Worm (Caenorhabditis elegans) whole organism, late embryonic: ENCODE measurements around the gene B0546.3.
"Not testable (repeated sequence)": the region's sequence is repeated elsewhere in the genome, so short reads cannot be mapped to it uniquely, and the experiment has no call there.

Experiments used
- C38D4.7 ChIP-seq: fragments of 200-800 bp; sonication (Bioruptor generic); optimal IDR thresholded peaks from 2 replicates; lab custom pipeline; 2018; ENCODE audit warnings: mild to moderate bottlenecking, missing genetic modification characterization, moderate library complexity, missing compliant biosample characterization
- Y22D7AL.16 ChIP-seq: sonication (generic microtip); optimal IDR thresholded peaks from 2 replicates; lab custom pipeline; 2016; ENCODE audit warnings: missing genetic modification characterization, missing compliant biosample characterization
- ama-1 ChIP-seq: fragments of 150-350 bp; optimal IDR thresholded peaks from 2 replicates; lab custom pipeline; 2014
- ceh-18 ChIP-seq: sonication (generic microtip); optimal IDR thresholded peaks from 2 replicates; lab custom pipeline; 2016; ENCODE audit warnings: missing genetic modification characterization, missing compliant biosample characterization
- ceh-34 ChIP-seq: sonication (generic microtip); optimal IDR thresholded peaks from 2 replicates; lab custom pipeline; 2016; ENCODE audit warnings: mild to moderate bottlenecking, missing genetic modification characterization, missing compliant biosample characterization
- ceh-48 ChIP-seq: sonication (generic microtip); optimal IDR thresholded peaks from 2 replicates; lab custom pipeline; 2016; ENCODE audit warnings: missing genetic modification characterization, inconsistent platforms, missing compliant biosample characterization
- ceh-6 ChIP-seq: fragments of 200-800 bp; sonication (Bioruptor generic); optimal IDR thresholded peaks from 2 replicates; lab custom pipeline; 2018; ENCODE audit warnings: mild to moderate bottlenecking, missing genetic modification characterization, missing compliant biosample characterization
- ceh-9 ChIP-seq: sonication (generic microtip); optimal IDR thresholded peaks from 2 replicates; lab custom pipeline; 2016; ENCODE audit warnings: mild to moderate bottlenecking, missing genetic modification characterization, inconsistent platforms, missing compliant biosample characterization
- dve-1 ChIP-seq: sonication (generic microtip); optimal IDR thresholded peaks from 2 replicates; lab custom pipeline; 2017; ENCODE audit warnings: antibody characterized with exemption, mild to moderate bottlenecking, missing genetic modification characterization, missing compliant biosample characterization
- elt-2 ChIP-seq: sonication (generic microtip); optimal IDR thresholded peaks from 2 replicates; lab custom pipeline; 2016; ENCODE audit warnings: missing genetic modification reagents, missing genetic modification characterization, missing compliant biosample characterization
- eyg-1 ChIP-seq: sonication (generic microtip); optimal IDR thresholded peaks from 2 replicates; lab custom pipeline; 2016; ENCODE audit warnings: missing genotype, missing genetic modification characterization, missing compliant biosample characterization
- fkh-10 ChIP-seq: fragments of 150-350 bp; optimal IDR thresholded peaks from 2 replicates; lab custom pipeline; 2014; ENCODE audit warnings: missing biosample characterization, missing genetic modification reagents, missing genetic modification characterization
- fkh-6 ChIP-seq: sonication (generic microtip); optimal IDR thresholded peaks from 2 replicates; lab custom pipeline; 2016; ENCODE audit warnings: missing genetic modification characterization, missing compliant biosample characterization
- hlh-30 ChIP-seq: sonication (generic microtip); optimal IDR thresholded peaks from 2 replicates; lab custom pipeline; 2017; ENCODE audit warnings: antibody characterized with exemption, missing genetic modification characterization, missing compliant biosample characterization; ENCODE audit not compliant: insufficient read depth
- lim-6 ChIP-seq: sonication (generic microtip); optimal IDR thresholded peaks from 2 replicates; lab custom pipeline; 2016; ENCODE audit warnings: missing genetic modification characterization, missing compliant biosample characterization
- madf-2 ChIP-seq: sonication (generic microtip); optimal IDR thresholded peaks from 2 replicates; lab custom pipeline; 2017; ENCODE audit warnings: missing genetic modification characterization, missing compliant biosample characterization
- nhr-11 ChIP-seq: fragments of 150-350 bp; optimal IDR thresholded peaks from 2 replicates; lab custom pipeline; 2014; ENCODE audit warnings: missing biosample characterization, missing genetic modification characterization
- nhr-232 ChIP-seq: sonication (generic microtip); optimal IDR thresholded peaks from 2 replicates; lab custom pipeline; 2016; ENCODE audit warnings: missing genetic modification characterization, missing compliant biosample characterization
- odd-2 ChIP-seq: sonication (generic microtip); optimal IDR thresholded peaks from 2 replicates; lab custom pipeline; 2017; ENCODE audit warnings: antibody characterized with exemption, mild to moderate bottlenecking, missing genetic modification characterization, missing compliant biosample characterization
- pax-1 ChIP-seq: fragments of 150-350 bp; optimal IDR thresholded peaks from 2 replicates; lab custom pipeline; 2014; ENCODE audit warnings: missing biosample characterization, missing genetic modification characterization
- pha-4 ChIP-seq: fragments of 150-350 bp; optimal IDR thresholded peaks from 2 replicates; lab custom pipeline; 2018; ENCODE audit warnings: missing biosample characterization, missing genetic modification reagents, missing genetic modification characterization
- rnt-1 ChIP-seq: sonication (generic microtip); optimal IDR thresholded peaks from 2 replicates; lab custom pipeline; 2016; ENCODE audit warnings: missing genetic modification characterization, missing compliant biosample characterization
- sox-2 ChIP-seq: fragments of 200-800 bp; sonication (Bioruptor generic); IDR thresholded peaks from 2 replicates; pipeline ENCODE4 v1.3.6; 2022; ENCODE audit warnings: missing genetic modification reagents, missing genetic modification characterization, missing compliant biosample characterization
- tbx-2 ChIP-seq: sonication (generic microtip); optimal IDR thresholded peaks from 2 replicates; lab custom pipeline; 2016; ENCODE audit warnings: missing genetic modification characterization, missing compliant biosample characterization
- unc-3 ChIP-seq, 2 experiments: fragments of 200-800 bp in 1 of 2; sonication (Bioruptor generic) in 1 of 2; sonication (generic microtip) in 1 of 2; conservative IDR thresholded peaks in 1 of 2; optimal IDR thresholded peaks in 1 of 2; 2 replicates each; pipeline versions ENCODE4 v1.3.6 to Lab custom; 2016 to 2022; ENCODE audit warnings: missing compliant biosample characterization in 2 of 2, missing genetic modification characterization in 2 of 2, missing genetic modification reagents in 1 of 2
- zip-5 ChIP-seq: sonication (generic microtip); optimal IDR thresholded peaks from 2 replicates; lab custom pipeline; 2016; ENCODE audit warnings: missing genetic modification characterization, missing compliant biosample characterization

The B0546.3 gene

ce11 chrIV:3338176-3338575 is 44.5 kb downstream of the B0546.3 start:
- TF ChIP-seq eyg-1 (tag; lab: Kevin White, UChicago) (no peak), fkh-6 (no peak), sox-2 (no peak), hlh-30 (tag; lab: Kevin White, UChicago) (no peak), lim-6 (no peak), ceh-18 (tag; lab: Kevin White, UChicago) (no peak), madf-2 (no peak), dve-1 (tag; lab: Kevin White, UChicago) (no peak), fkh-10 (GFP tag; lab: Kevin White, UChicago) (no peak), ceh-48 (tag; lab: Kevin White, UChicago) (no peak), ceh-34 (tag; lab: Kevin White, UChicago) (no peak)

ce11 chrIV:3337275-3337674 is 45.4 kb downstream of the B0546.3 start:
- no peak for TF ChIP-seq pha-4 (tag; lab: Kevin White, UChicago)
- TF ChIP-seq Y22D7AL.16 (tag; lab: Kevin White, UChicago), result no peak
- TF ChIP-seq nhr-11 (tag; lab: Kevin White, UChicago), result no peak
- TF ChIP-seq pax-1, result no peak
- no peak for TF ChIP-seq lim-6
- TF ChIP-seq eyg-1 (tag; lab: Kevin White, UChicago), result no peak
- TF ChIP-seq nhr-232 (tag; lab: Kevin White, UChicago), result no peak
- TF ChIP-seq C38D4.7 (GFP tag; lab: Kevin White, UChicago), result no peak
- TF ChIP-seq unc-3 (GFP tag; conservative IDR thresholded peaks at IDR 0.05; lab: Robert Waterston, UW), result no peak
- TF ChIP-seq unc-3 (tag; optimal IDR thresholded peaks at IDR 0.05; lab: Kevin White, UChicago), result no peak
- no peak for TF ChIP-seq odd-2 (tag; lab: Kevin White, UChicago)
- TF ChIP-seq tbx-2 (tag; lab: Kevin White, UChicago), result no peak
- TF ChIP-seq ceh-6, result no peak

- TF ChIP-seq ama-1 (lab: Kevin White, UChicago), result peak; percentile 88
- no peak for TF ChIP-seq elt-2 (tag; lab: Kevin White, UChicago)
Measured at ce11 chrIV:3336585-3336984, 46.1 kb downstream of the B0546.3 start, which contains the start of gene F42A6.6. F42A6.6 (minus strand) TSS chrIV:3336873.

DNA sequence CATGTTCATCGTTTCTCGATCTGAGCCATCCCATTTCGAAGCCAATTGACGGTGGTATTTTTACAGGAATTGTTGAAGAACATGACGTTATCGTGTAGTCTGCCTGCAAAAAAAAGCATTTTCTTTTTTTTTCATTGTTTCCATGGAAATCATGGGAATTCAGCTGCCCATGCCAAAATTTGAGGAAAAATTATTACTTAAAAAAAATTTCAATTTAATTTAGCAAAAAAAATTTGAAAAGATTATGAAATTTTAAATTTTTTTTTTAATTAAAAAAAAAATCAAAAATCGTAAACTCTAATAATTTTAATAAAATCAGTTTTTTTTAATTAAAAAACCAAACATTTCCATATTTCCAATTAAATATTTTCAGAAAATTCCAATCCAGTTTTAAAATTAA is 50.9 kb downstream of the B0546.3 start, which contains the start of gene F42A6.5:
Gene F42A6.5, minus strand, starts transcription at position 101 of the 400 bp plus-strand sequence.
- TF ChIP-seq rnt-1, zip-5, ceh-9 (tag; lab: Kevin White, UChicago): not testable (repeated sequence)
- TF ChIP-seq, all 69 proteins: peak for 0; not testable (repeated sequence) for 69
